Fruit fly (Drosophila melanogaster): ENCODE data around the gene dbf.

dbf gene

dm6 chr2L:10651313-10651712 lies at the start of gene dbf:
TSS of gene dbf (plus strand) at chr2L:10651613.
- TF ChIP-seq Hr4 (GFP tag; optimal IDR thresholded peaks at IDR 0.05): no peak
- TF ChIP-seq CG6792 (GFP tag; optimal IDR thresholded peaks at IDR 0.05): no peak
- no peak for TF ChIP-seq CG11762 (GFP tag; optimal IDR thresholded peaks at IDR 0.05; ENCODE audit: insufficient read depth)

- TF ChIP-seq fd59A (GFP tag; optimal IDR thresholded peaks at IDR 0.05) (no peak), Eip78C (GFP tag) (no peak), CG6792 (GFP tag; optimal IDR thresholded peaks at IDR 0.05) (no peak), Hr38 (GFP tag; optimal IDR thresholded peaks at IDR 0.05) (no peak), CG6854 (GFP tag; optimal IDR thresholded peaks at IDR 0.05) (no peak), Sox102F (GFP tag; optimal IDR thresholded peaks at IDR 0.05) (no peak), CG3919 (GFP tag; optimal IDR thresholded peaks at IDR 0.05) (no peak), CG34406 (GFP tag; optimal IDR thresholded peaks at IDR 0.05) (no peak), CG6163 (GFP tag; IDR thresholded peaks at IDR 0.05) (no peak), CG32006 (GFP tag; optimal IDR thresholded peaks at IDR 0.05) (no peak), Ets96B (tag; optimal IDR thresholded peaks at IDR 0.05) (no peak), Ets21C (GFP tag; optimal IDR thresholded peaks at IDR 0.05) (no peak), CG11762 (GFP tag; optimal IDR thresholded peaks at IDR 0.05; ENCODE audit: insufficient read depth) (no peak), esn (GFP tag; optimal IDR thresholded peaks at IDR 0.05) (no peak), Blimp-1 (GFP tag; optimal IDR thresholded peaks at IDR 0.05) (no peak), CG9139 (GFP tag; optimal IDR thresholded peaks at IDR 0.05) (no peak), vri (GFP tag; optimal IDR thresholded peaks at IDR 0.05) (no peak)
These were observed 47.8 kb upstream of the dbf start for dm6 chr2L:10603604-10604003.

- TF ChIP-seq acj6 (GFP tag; optimal IDR thresholded peaks at IDR 0.05): no peak
- no peak for TF ChIP-seq Hr39 (GFP tag; optimal IDR thresholded peaks at IDR 0.05)
These were observed 43.7 kb upstream of the dbf start for dm6 chr2L:10607697-10608096.

- TF ChIP-seq spab (GFP tag; optimal IDR thresholded peaks at IDR 0.05): no peak
- no peak for TF ChIP-seq CG8632 (GFP tag; optimal IDR thresholded peaks at IDR 0.05)
- TF ChIP-seq pdm3 (GFP tag; optimal IDR thresholded peaks at IDR 0.05): no peak
- TF ChIP-seq Sox15 (GFP tag; optimal IDR thresholded peaks at IDR 0.05): no peak
- TF ChIP-seq salr (GFP tag; optimal IDR thresholded peaks at IDR 0.05): no peak
- no peak for TF ChIP-seq vri (GFP tag; optimal IDR thresholded peaks at IDR 0.05)
- no peak for TF ChIP-seq Hr39 (GFP tag; optimal IDR thresholded peaks at IDR 0.05)
- no peak for TF ChIP-seq lz (GFP tag; optimal IDR thresholded peaks at IDR 0.05)
- TF ChIP-seq fkh (GFP tag; optimal IDR thresholded peaks at IDR 0.05): no peak
These were observed 42.7 kb upstream of the dbf start for dm6 chr2L:10608662-10609262.

- TF ChIP-seq Sox102F (GFP tag; optimal IDR thresholded peaks at IDR 0.05) (peak; percentile 37), Eip93F (GFP tag; optimal IDR thresholded peaks at IDR 0.05) (no peak), svp (GFP tag) (peak; percentile 58), CG6854 (GFP tag; optimal IDR thresholded peaks at IDR 0.05) (peak; percentile 19), fd59A (GFP tag; optimal IDR thresholded peaks at IDR 0.05) (no peak), CG4318 (GFP tag; optimal IDR thresholded peaks at IDR 0.05) (no peak), CG6792 (GFP tag; optimal IDR thresholded peaks at IDR 0.05) (no peak), Blimp-1 (GFP tag; optimal IDR thresholded peaks at IDR 0.05) (peak; percentile 19), CG3032 (tag; optimal IDR thresholded peaks at IDR 0.05) (no peak), Eip78C (GFP tag) (peak; percentile 17), CG6808 (GFP tag; optimal IDR thresholded peaks at IDR 0.05) (peak; percentile 16), CG8119 (GFP tag; IDR thresholded peaks at IDR 0.05) (no peak), CG6276 (GFP tag; optimal IDR thresholded peaks at IDR 0.05) (no peak), CG8632 (GFP tag; optimal IDR thresholded peaks at IDR 0.05) (no peak), ss (GFP tag; optimal IDR thresholded peaks at IDR 0.05) (peak in 1 of 2 experiments; percentile 2), topi (GFP tag; optimal IDR thresholded peaks at IDR 0.05) (no peak)
These were observed 38.3 kb upstream of the dbf start for dm6 chr2L:10613104-10613503.
